Worm (Caenorhabditis elegans) whole organism, young adult: ENCODE data around the gene F57B1.5.

Experiments
- B0035.1 ChIP-seq: sonication (generic microtip); optimal IDR thresholded peaks from 2 replicates; lab custom pipeline; 2016; ENCODE audit warnings: missing genetic modification characterization, mild to moderate bottlenecking, missing compliant biosample characterization, missing genotype, missing genetic modification reagents
- B0336.3 ChIP-seq: fragments of 200-800 bp; sonication (Bioruptor generic); IDR thresholded peaks from 2 replicates; pipeline ENCODE4 v1.3.6; 2022; ENCODE audit warnings: missing genetic modification characterization, missing compliant biosample characterization
- F23B12.7 ChIP-seq: sonication (generic microtip); optimal IDR thresholded peaks from 2 replicates; lab custom pipeline; 2017; ENCODE audit warnings: missing genetic modification characterization, mild to moderate bottlenecking, missing compliant biosample characterization, antibody characterized with exemption, moderate library complexity; ENCODE audit not compliant: insufficient read depth
- F33H1.4 ChIP-seq: fragments of 200-800 bp; sonication (Bioruptor generic); IDR thresholded peaks from 2 replicates; pipeline ENCODE4 v1.3.6; 2022; ENCODE audit warnings: missing genetic modification reagents, missing genetic modification characterization, missing compliant biosample characterization
- F37B4.10 ChIP-seq: fragments of 200-800 bp; sonication (Bioruptor generic); IDR thresholded peaks from 2 replicates; pipeline ENCODE4 v1.3.6; 2022; ENCODE audit warnings: missing genetic modification characterization, missing compliant biosample characterization
- K11D2.4 ChIP-seq: fragments of 200-800 bp; sonication (Bioruptor generic); IDR thresholded peaks from 2 replicates; pipeline ENCODE4 v1.3.6; 2022; ENCODE audit warnings: missing genetic modification reagents, missing genetic modification characterization, missing compliant biosample characterization
- Y79H2A.3 ChIP-seq: fragments of 200-800 bp; sonication (Bioruptor generic); conservative IDR thresholded peaks from 2 replicates; pipeline ENCODE4 v1.3.6; 2022; ENCODE audit warnings: missing genetic modification reagents, missing genetic modification characterization, missing compliant biosample characterization
- ama-1 ChIP-seq, 3 experiments: fragments of 150-350 bp in 1 of 3; sonication (generic microtip) in 2 of 3; optimal IDR thresholded peaks; 2 replicates each; lab custom pipeline; 2014 to 2018; ENCODE audit warnings: missing biosample characterization in 2 of 3, missing genetic modification characterization in 2 of 3, missing genetic modification reagents in 2 of 3
- cebp-1 ChIP-seq, 2 experiments: fragments of 200-800 bp in 1 of 2; sonication (Bioruptor generic) in 1 of 2; sonication (generic microtip) in 1 of 2; IDR thresholded peaks in 1 of 2; optimal IDR thresholded peaks in 1 of 2; 2 replicates each; pipeline versions ENCODE4 v1.3.6 to Lab custom; 2017 to 2022; ENCODE audit warnings: missing compliant biosample characterization in 2 of 2, missing genetic modification characterization in 2 of 2, mild to moderate bottlenecking in 1 of 2, missing genetic modification reagents in 1 of 2, moderate library complexity in 1 of 2
- ceh-100 ChIP-seq: fragments of 200-800 bp; sonication (Bioruptor generic); IDR thresholded peaks from 2 replicates; pipeline ENCODE4 v1.3.6; 2022; ENCODE audit warnings: missing genetic modification reagents, missing genetic modification characterization, missing compliant biosample characterization
- ceh-58 ChIP-seq: fragments of 200-800 bp; sonication (Bioruptor generic); IDR thresholded peaks from 2 replicates; pipeline ENCODE4 v1.3.6; 2022; ENCODE audit warnings: missing genetic modification characterization, missing compliant biosample characterization
- dox-1 ChIP-seq: fragments of 200-800 bp; sonication (Bioruptor generic); IDR thresholded peaks from 2 replicates; pipeline ENCODE4 v1.3.6; 2022; ENCODE audit warnings: missing genetic modification reagents, missing genetic modification characterization, missing compliant biosample characterization
- efl-1 ChIP-seq: fragments of 150-350 bp; optimal IDR thresholded peaks from 2 replicates; lab custom pipeline; 2014; ENCODE audit warnings: missing biosample characterization, missing genetic modification reagents, missing genetic modification characterization
- egl-18 ChIP-seq: fragments of 200-800 bp; sonication (Bioruptor generic); IDR thresholded peaks from 2 replicates; pipeline ENCODE4 v1.3.6; 2022; ENCODE audit warnings: missing genetic modification reagents, missing genetic modification characterization, missing compliant biosample characterization
- ekl-4 ChIP-seq: fragments of 200-800 bp; sonication (Bioruptor generic); IDR thresholded peaks from 2 replicates; pipeline ENCODE4 v1.3.6; 2022; ENCODE audit warnings: missing genetic modification reagents, missing genetic modification characterization, missing compliant biosample characterization
- him-1 ChIP-seq: sonication (generic microtip); optimal IDR thresholded peaks from 2 replicates; lab custom pipeline; 2016; ENCODE audit warnings: missing genotype, missing genetic modification reagents, missing genetic modification characterization, missing compliant biosample characterization
- hlh-12 ChIP-seq: sonication (generic microtip); optimal IDR thresholded peaks from 2 replicates; lab custom pipeline; 2016; ENCODE audit warnings: missing genetic modification characterization, missing compliant biosample characterization
- lin-26 ChIP-seq: fragments of 200-800 bp; sonication (Bioruptor generic); IDR thresholded peaks from 2 replicates; pipeline ENCODE4 v1.3.6; 2022; ENCODE audit warnings: missing genetic modification reagents, missing genetic modification characterization, missing compliant biosample characterization
- lin-35 ChIP-seq, 3 experiments: fragments of 150-350 bp in 2 of 3; sonication (generic microtip) in 1 of 3; optimal IDR thresholded peaks; 2 replicates each; lab custom pipeline; 2014 to 2018; ENCODE audit warnings: missing biosample characterization in 3 of 3, missing genetic modification characterization in 3 of 3, missing genetic modification reagents in 3 of 3
- lir-1 ChIP-seq: fragments of 200-800 bp; sonication (Bioruptor generic); conservative IDR thresholded peaks from 2 replicates; pipeline ENCODE4 v1.3.6; 2022; ENCODE audit warnings: missing genetic modification reagents, missing genetic modification characterization, missing compliant biosample characterization
- madf-3 ChIP-seq: fragments of 200-800 bp; sonication (Bioruptor generic); IDR thresholded peaks from 2 replicates; pipeline ENCODE4 v1.3.6; 2022; ENCODE audit warnings: missing genetic modification reagents, missing genetic modification characterization, missing compliant biosample characterization
- madf-6 ChIP-seq: fragments of 200-800 bp; sonication (Bioruptor generic); IDR thresholded peaks from 2 replicates; pipeline ENCODE4 v1.3.6; 2022; ENCODE audit warnings: missing genetic modification reagents, missing genetic modification characterization, missing compliant biosample characterization
- madf-8 ChIP-seq: fragments of 200-800 bp; sonication (Bioruptor generic); conservative IDR thresholded peaks from 2 replicates; pipeline ENCODE4 v1.3.6; 2022; ENCODE audit warnings: missing genetic modification reagents, missing genetic modification characterization, missing compliant biosample characterization
- mcd-1 ChIP-seq: fragments of 200-800 bp; sonication (Bioruptor generic); IDR thresholded peaks from 2 replicates; pipeline ENCODE4 v1.3.6; 2022; ENCODE audit warnings: missing genetic modification reagents, missing genetic modification characterization, missing compliant biosample characterization
- mxl-1 ChIP-seq: sonication (generic microtip); optimal IDR thresholded peaks from 2 replicates; lab custom pipeline; 2016; ENCODE audit warnings: missing genetic modification characterization, missing compliant biosample characterization
- nfya-2 ChIP-seq: fragments of 200-800 bp; sonication (Bioruptor generic); IDR thresholded peaks from 2 replicates; pipeline ENCODE4 v1.3.6; 2022; ENCODE audit warnings: missing genetic modification reagents, missing genetic modification characterization, missing compliant biosample characterization
- nhr-80 ChIP-seq: sonication (generic microtip); optimal IDR thresholded peaks from 2 replicates; lab custom pipeline; 2016; ENCODE audit warnings: missing genetic modification characterization, missing compliant biosample characterization
- rcor-1 ChIP-seq: fragments of 200-800 bp; sonication (Bioruptor generic); IDR thresholded peaks from 2 replicates; pipeline ENCODE4 v1.3.6; 2022; ENCODE audit warnings: missing genetic modification reagents, missing genetic modification characterization, missing compliant biosample characterization
- rec-8 ChIP-seq, 2 experiments: sonication (generic microtip); optimal IDR thresholded peaks; 2 replicates each; lab custom pipeline; 2016; ENCODE audit warnings: mild to moderate bottlenecking in 2 of 2, missing genetic modification characterization in 2 of 2, missing genetic modification reagents in 2 of 2, missing genotype in 2 of 2, missing biosample characterization in 1 of 2, missing compliant biosample characterization in 1 of 2, moderate library complexity in 1 of 2
- repo-1 ChIP-seq: sonication (generic microtip); optimal IDR thresholded peaks from 2 replicates; lab custom pipeline; 2017; ENCODE audit warnings: mild to moderate bottlenecking, missing genetic modification characterization, missing compliant biosample characterization
- rpc-1 ChIP-seq, 2 experiments: fragments of 150-350 bp in 1 of 2; sonication (generic microtip) in 1 of 2; optimal IDR thresholded peaks; 2 replicates each; lab custom pipeline; 2014 to 2018; ENCODE audit warnings: missing biosample characterization in 1 of 2, missing genetic modification characterization in 1 of 2, missing genetic modification reagents in 1 of 2, missing genotype in 1 of 2
- snpc-1.3 ChIP-seq: sonication (generic microtip); optimal IDR thresholded peaks from 2 replicates; lab custom pipeline; 2017; ENCODE audit warnings: missing genetic modification characterization, mild to moderate bottlenecking, missing compliant biosample characterization, antibody characterized with exemption, moderate library complexity, missing genotype, missing genetic modification reagents; ENCODE audit not compliant: insufficient read depth
- snpc-4 ChIP-seq, 5 experiments: fragments of 150-350 bp in 1 of 5; sonication (generic microtip) in 4 of 5; optimal IDR thresholded peaks; 2 replicates each; lab custom pipeline; 2014 to 2018; ENCODE audit warnings: missing genetic modification characterization in 5 of 5, missing biosample characterization in 3 of 5, antibody characterized with exemption in 2 of 5, mild to moderate bottlenecking in 2 of 5, missing compliant biosample characterization in 2 of 5, missing genotype in 2 of 5, moderate library complexity in 2 of 5, missing genetic modification reagents in 1 of 5
- tlf-1 ChIP-seq: fragments of 200-800 bp; sonication (Bioruptor generic); optimal IDR thresholded peaks from 2 replicates; lab custom pipeline; 2018; ENCODE audit warnings: mild to moderate bottlenecking, missing genetic modification characterization, missing compliant biosample characterization
- unc-130 ChIP-seq: sonication (generic microtip); optimal IDR thresholded peaks from 2 replicates; lab custom pipeline; 2016; ENCODE audit warnings: missing genetic modification reagents, missing genetic modification characterization, missing compliant biosample characterization
- xnd-1 ChIP-seq: sonication (generic microtip); optimal IDR thresholded peaks from 2 replicates; lab custom pipeline; 2016; ENCODE audit warnings: missing genotype, missing genetic modification reagents, missing genetic modification characterization, missing compliant biosample characterization
- ztf-22 ChIP-seq: fragments of 200-800 bp; sonication (Bioruptor generic); optimal IDR thresholded peaks from 2 replicates; lab custom pipeline; 2018; ENCODE audit warnings: mild to moderate bottlenecking, missing genetic modification characterization, moderate library complexity, missing compliant biosample characterization
- ztf-3 ChIP-seq: fragments of 200-800 bp; sonication (Bioruptor generic); optimal IDR thresholded peaks from 2 replicates; lab custom pipeline; 2018; ENCODE audit warnings: mild to moderate bottlenecking, missing genetic modification characterization, missing compliant biosample characterization

The F57B1.5 gene

ce11 chrV:13173718-13174117 is 33.8 kb upstream of the F57B1.5 start:
- TF ChIP-seq efl-1 (GFP tag; lab: Kevin White, UChicago), result no peak
- TF ChIP-seq nhr-80 (tag; lab: Kevin White, UChicago), result peak; percentile 22

ce11 chrV:13176117-13176753 is 31.3 kb upstream of the F57B1.5 start, which contains the start of gene him-17:
Gene him-17, plus strand, starts transcription at chrV:13176711.
- no peak for TF ChIP-seq Y79H2A.3
- TF ChIP-seq nfya-2, result no peak
- TF ChIP-seq madf-3 (GFP tag; lab: Robert Waterston, UW), result peak; percentile 33; the same call in 1 of the 2 replicates
- TF ChIP-seq K11D2.4 (GFP tag; lab: Robert Waterston, UW), result no peak
- TF ChIP-seq ekl-4 (GFP tag; lab: Robert Waterston, UW), result no peak
- TF ChIP-seq ama-1 (optimal IDR thresholded peaks at IDR 0.05; lab: Kevin White, UChicago), result no peak
- peak in 1 of 2 experiments; percentile 20 for TF ChIP-seq ama-1 (GFP tag; optimal IDR thresholded peaks at IDR 0.05; lab: Kevin White, UChicago)
- peak; percentile 41; the same call in 1 of the 2 replicates for TF ChIP-seq ceh-100
- no peak for TF ChIP-seq ceh-58 (GFP tag; lab: Robert Waterston, UW)
- TF ChIP-seq him-1 (tag; lab: Kevin White, UChicago), result no peak
- TF ChIP-seq ztf-22 (GFP tag; lab: Kevin White, UChicago), result no peak
- no peak for TF ChIP-seq mxl-1 (tag; lab: Kevin White, UChicago)
- TF ChIP-seq F37B4.10 (GFP tag; lab: Robert Waterston, UW), result no peak
- TF ChIP-seq snpc-1.3, result peak; percentile 10
- TF ChIP-seq rec-8 (tag; optimal IDR thresholded peaks at IDR 0.05; lab: Kevin White, UChicago), result no peak
- peak; percentile 49 for TF ChIP-seq F23B12.7
- no peak for TF ChIP-seq lin-26
- no peak for TF ChIP-seq F33H1.4
- TF ChIP-seq snpc-4 (GFP tag; optimal IDR thresholded peaks at IDR 0.05; lab: Kevin White, UChicago), result no peak
- TF ChIP-seq snpc-4 (tag; optimal IDR thresholded peaks at IDR 0.05; lab: Kevin White, UChicago), result peak in 2 of 4 experiments; percentile 2 to 22
- TF ChIP-seq B0035.1, result no peak
- TF ChIP-seq madf-6 (GFP tag; lab: Robert Waterston, UW), result peak; percentile 56
- TF ChIP-seq lin-35 (GFP tag; optimal IDR thresholded peaks at IDR 0.05; lab: Kevin White, UChicago), result peak in 1 of 3 experiments; percentile 17
- peak; percentile 3 for TF ChIP-seq efl-1 (GFP tag; lab: Kevin White, UChicago)
- no peak for TF ChIP-seq ztf-3 (GFP tag; lab: Kevin White, UChicago)
- TF ChIP-seq hlh-12 (tag; lab: Kevin White, UChicago), result no peak
- TF ChIP-seq mcd-1, result peak; percentile 44
- TF ChIP-seq egl-18 (GFP tag; lab: Robert Waterston, UW), result no peak
- TF ChIP-seq rpc-1 (optimal IDR thresholded peaks at IDR 0.05; lab: Kevin White, UChicago), result peak; percentile 38
- TF ChIP-seq rpc-1 (tag; optimal IDR thresholded peaks at IDR 0.05; lab: Kevin White, UChicago), result no peak
- TF ChIP-seq unc-130 (GFP tag; lab: Kevin White, UChicago), result no peak
- TF ChIP-seq dox-1 (GFP tag; lab: Robert Waterston, UW), result peak; percentile 61; the same call in 1 of the 2 replicates
- TF ChIP-seq repo-1 (tag; lab: Kevin White, UChicago), result peak; percentile 13
- TF ChIP-seq rcor-1 (GFP tag; lab: Robert Waterston, UW), result no peak
- no peak for TF ChIP-seq tlf-1 (GFP tag; lab: Kevin White, UChicago)
- TF ChIP-seq B0336.3 (GFP tag; lab: Robert Waterston, UW), result peak; percentile 54; the same call in 1 of the 2 replicates
- TF ChIP-seq xnd-1 (tag; lab: Kevin White, UChicago), result no peak
- no peak for TF ChIP-seq lir-1
- TF ChIP-seq madf-8 (GFP tag; lab: Robert Waterston, UW), result no peak
- TF ChIP-seq cebp-1 (GFP tag; IDR thresholded peaks at IDR 0.05; lab: Robert Waterston, UW), result no peak
- TF ChIP-seq cebp-1 (tag; optimal IDR thresholded peaks at IDR 0.05; lab: Kevin White, UChicago), result peak; percentile 45
